Fruit fly (Drosophila melanogaster): Measurements from ENCODE around the gene CG42857.

DNA sequence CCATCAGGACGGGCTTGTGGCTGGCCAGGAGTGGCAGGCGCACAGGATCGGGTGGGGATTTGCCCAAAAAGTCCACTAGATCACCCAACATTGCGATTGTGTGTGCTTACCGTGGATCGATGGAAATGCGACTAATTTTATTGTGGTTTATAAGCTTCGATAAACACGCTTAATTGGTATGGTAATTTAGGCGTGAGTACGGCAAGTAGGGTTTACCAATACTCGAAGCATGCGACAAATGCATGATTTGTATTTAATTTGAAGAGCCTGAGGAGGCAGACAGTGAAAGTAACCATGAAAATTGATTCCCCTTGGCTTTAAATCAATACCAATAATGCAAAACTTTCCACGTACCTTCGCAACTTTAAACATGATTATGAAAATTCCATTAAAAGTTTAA, 1.2 kb downstream of the CG42857 start, which contains the start of gene CG9458:
- TF ChIP-seq CTCF (optimal IDR thresholded peaks at IDR 0.05) (no peak), CG8478 (optimal IDR thresholded peaks at IDR 0.05) (no peak)
